Fruit fly (Drosophila melanogaster): ENCODE data around the gene CG15412.
A peak's percentile ranks its signal among the peaks of the same experiment; 100 is the strongest.

Gene CG15412

DNA sequence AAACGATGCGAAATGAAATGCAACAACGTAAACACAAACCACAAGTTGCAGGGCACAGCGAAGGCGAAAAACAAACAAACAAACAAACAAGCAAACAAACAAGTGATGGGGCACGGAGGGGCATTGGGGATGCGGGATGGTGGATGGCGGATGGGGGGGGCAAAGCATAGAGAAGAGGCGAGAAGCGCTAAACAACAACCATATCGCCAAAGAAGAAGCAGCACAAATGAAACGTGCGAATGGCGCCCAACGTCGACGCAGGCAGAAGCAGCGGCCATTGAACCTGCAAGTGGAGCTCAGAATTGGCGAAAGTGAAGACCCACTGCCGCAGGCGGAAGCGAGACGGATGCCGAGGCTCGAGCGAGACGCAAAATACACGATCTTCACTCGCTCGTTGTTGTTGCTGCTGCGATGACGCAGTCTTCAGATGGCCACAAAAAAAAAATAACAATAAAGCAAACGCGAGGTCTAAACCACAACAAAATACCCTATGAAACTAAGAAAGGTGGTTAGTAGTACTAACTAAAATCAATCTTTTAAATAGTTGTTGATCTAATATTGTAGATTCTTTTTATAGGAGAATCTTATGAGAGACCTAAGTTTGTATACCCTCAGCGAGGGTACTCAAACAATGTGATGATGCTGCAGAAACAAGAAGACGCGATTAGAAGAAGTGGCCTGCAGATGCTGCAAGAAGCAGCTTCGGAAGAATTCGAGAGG is 29.6 kb downstream of the CG15412 start (continued):
- TF ChIP-seq CG16779 (tag; optimal IDR thresholded peaks at IDR 0.05) (peak; percentile 55), net (GFP tag; optimal IDR thresholded peaks at IDR 0.05) (peak; percentile 75), Blimp-1 (GFP tag; optimal IDR thresholded peaks at IDR 0.05) (peak; percentile 98), eg (GFP tag; IDR thresholded peaks at IDR 0.05) (peak; percentile 82), Ets21C (GFP tag; optimal IDR thresholded peaks at IDR 0.05) (peak; percentile 80), Sox14 (GFP tag; optimal IDR thresholded peaks at IDR 0.05) (peak; percentile 92), CG34406 (GFP tag; optimal IDR thresholded peaks at IDR 0.05) (peak; percentile 73), CG8119 (GFP tag; IDR thresholded peaks at IDR 0.05) (peak; percentile 83), CG11902 (GFP tag; optimal IDR thresholded peaks at IDR 0.05) (peak; percentile 54), Sox15 (GFP tag; optimal IDR thresholded peaks at IDR 0.05) (peak; percentile 46), CG6163 (GFP tag; IDR thresholded peaks at IDR 0.05) (peak; percentile 90), Sox102F (GFP tag; optimal IDR thresholded peaks at IDR 0.05) (peak; percentile 91), CG11294 (GFP tag; IDR thresholded peaks at IDR 0.05) (peak; percentile 41; the same call in 1 of the 2 replicates), dac (GFP tag; optimal IDR thresholded peaks at IDR 0.05) (peak; percentile 42), salr (GFP tag; optimal IDR thresholded peaks at IDR 0.05) (peak; percentile 41 to 81), CG11762 (GFP tag; optimal IDR thresholded peaks at IDR 0.05; ENCODE audit: insufficient read depth) (peak; percentile 61), vri (GFP tag; optimal IDR thresholded peaks at IDR 0.05) (peak; percentile 89), CG3919 (GFP tag; optimal IDR thresholded peaks at IDR 0.05) (peak; percentile 88), CG1621 (tag; optimal IDR thresholded peaks at IDR 0.05) (peak; percentile 41), cyc (GFP tag; optimal IDR thresholded peaks at IDR 0.05) (peak; percentile 91), OdsH (GFP tag; optimal IDR thresholded peaks at IDR 0.05) (peak; percentile 83), CG6808 (GFP tag; optimal IDR thresholded peaks at IDR 0.05) (peak; percentile 47), CG32006 (GFP tag; optimal IDR thresholded peaks at IDR 0.05) (peak; percentile 84), Lpt (GFP tag; optimal IDR thresholded peaks at IDR 0.05) (peak; percentile 80), Eip75B (GFP tag; optimal IDR thresholded peaks at IDR 0.05) (peak; percentile 89), CG10669 (GFP tag; optimal IDR thresholded peaks at IDR 0.05) (peak; percentile 75), CG7368 (GFP tag; optimal IDR thresholded peaks at IDR 0.05) (peak; percentile 63), achi (GFP tag; optimal IDR thresholded peaks at IDR 0.05) (peak; percentile 78), CG6276 (GFP tag; optimal IDR thresholded peaks at IDR 0.05) (peak; percentile 50), CG4318 (GFP tag; optimal IDR thresholded peaks at IDR 0.05) (peak; percentile 9), dsx (GFP tag; optimal IDR thresholded peaks at IDR 0.05; ENCODE audit: poor library complexity, severe bottlenecking) (peak; percentile 71), CG6854 (GFP tag; optimal IDR thresholded peaks at IDR 0.05) (peak; percentile 32), Hr38 (GFP tag; optimal IDR thresholded peaks at IDR 0.05) (no peak)

DNA sequence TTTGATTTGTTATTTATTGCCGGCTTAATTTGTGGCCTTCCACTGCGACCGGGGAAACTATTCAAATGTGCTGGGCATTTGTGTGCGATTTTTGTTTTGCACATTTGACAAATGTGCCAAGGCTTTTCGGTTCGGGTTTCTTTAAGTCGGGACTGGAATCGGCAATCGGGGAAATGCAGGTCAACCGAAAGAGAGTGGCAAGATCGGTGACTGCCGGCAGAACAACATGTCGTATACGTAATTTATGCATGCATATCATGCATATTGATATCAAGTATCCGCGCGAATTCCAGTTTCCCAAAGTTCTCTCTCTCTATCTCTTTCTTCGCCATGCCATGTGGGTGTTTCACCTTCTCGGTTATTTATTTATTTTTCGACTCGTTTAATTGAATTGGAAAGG is 33.1 kb downstream of the CG15412 start:
- TF ChIP-seq CG6792 (GFP tag; optimal IDR thresholded peaks at IDR 0.05) = no peak
- TF ChIP-seq svp (GFP tag) = peak; percentile 60
- TF ChIP-seq CG6854 (GFP tag; optimal IDR thresholded peaks at IDR 0.05) = peak; percentile 1

DNA sequence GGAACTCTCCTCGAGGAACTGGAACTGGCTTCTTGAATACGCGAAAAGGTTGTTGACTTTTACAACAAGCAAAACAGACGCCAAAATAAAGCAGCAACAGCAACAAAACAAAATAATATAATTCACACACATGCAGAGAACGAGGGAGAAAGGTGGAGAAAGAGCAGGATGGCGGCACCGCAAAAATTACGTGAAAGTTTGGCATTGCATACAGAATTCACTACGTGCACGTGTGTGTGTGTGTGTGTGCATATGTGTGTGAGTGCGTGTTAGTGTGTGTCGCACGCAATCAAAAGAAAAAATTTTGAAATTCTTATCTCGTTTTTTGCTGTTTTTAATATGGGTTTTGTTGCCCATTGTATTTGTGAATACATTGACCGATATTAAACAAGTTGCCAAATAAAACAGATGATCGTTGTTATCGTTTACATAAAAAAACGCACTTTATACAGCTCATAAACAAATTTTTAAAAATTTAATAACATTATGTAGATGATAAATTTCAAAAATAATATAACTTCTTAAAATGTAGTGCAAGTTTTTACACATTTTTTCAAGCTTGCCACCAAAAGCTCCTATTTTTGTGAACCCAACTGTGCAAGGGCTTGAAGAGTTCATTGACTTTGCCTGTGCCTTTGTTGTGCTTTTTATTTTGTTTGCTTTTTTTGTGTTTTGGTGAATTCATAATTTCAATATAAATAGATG is 34.1 kb downstream of the CG15412 start:
- TF ChIP-seq Eip75B (GFP tag; optimal IDR thresholded peaks at IDR 0.05) (no peak), esn (GFP tag; optimal IDR thresholded peaks at IDR 0.05) (peak; percentile 94), spab (GFP tag; optimal IDR thresholded peaks at IDR 0.05) (no peak), Gug (GFP tag; IDR thresholded peaks at IDR 0.05) (no peak), CG8632 (GFP tag; optimal IDR thresholded peaks at IDR 0.05) (peak; percentile 60), dsx (GFP tag; optimal IDR thresholded peaks at IDR 0.05; ENCODE audit: poor library complexity, severe bottlenecking) (no peak), eg (GFP tag; IDR thresholded peaks at IDR 0.05) (no peak; the same call in 2 of the 3 replicates), CG34406 (GFP tag; optimal IDR thresholded peaks at IDR 0.05) (peak; percentile 69), fkh (GFP tag; optimal IDR thresholded peaks at IDR 0.05) (no peak), Eip78C (GFP tag) (peak; percentile 65), ss (GFP tag; optimal IDR thresholded peaks at IDR 0.05) (no peak), CG15336 (GFP tag; IDR thresholded peaks at IDR 0.05) (peak; percentile 65; the same call in 1 of the 2 replicates), CG10669 (GFP tag; optimal IDR thresholded peaks at IDR 0.05) (no peak), CG3919 (GFP tag; optimal IDR thresholded peaks at IDR 0.05) (peak; percentile 19), Smox (GFP tag; optimal IDR thresholded peaks at IDR 0.05) (peak; percentile 78), Sox15 (GFP tag; optimal IDR thresholded peaks at IDR 0.05) (no peak), CG11902 (GFP tag; optimal IDR thresholded peaks at IDR 0.05) (peak; percentile 45), Met (GFP tag; optimal IDR thresholded peaks at IDR 0.05) (peak; percentile 89), CG6854 (GFP tag; optimal IDR thresholded peaks at IDR 0.05) (peak; percentile 75), fd59A (GFP tag; optimal IDR thresholded peaks at IDR 0.05) (no peak)
